Worm (Caenorhabditis elegans) whole organism, midembryonic: ENCODE data around the gene lpd-9.

Source experiments
- cog-1 ChIP-seq: sonication (generic microtip); optimal IDR thresholded peaks from 2 replicates; lab custom pipeline; 2016; ENCODE audit warnings: missing genetic modification characterization, missing compliant biosample characterization
- flt-1 ChIP-seq: fragments of 200-800 bp; sonication (Bioruptor generic); IDR thresholded peaks from 2 replicates; pipeline ENCODE4 v1.3.6; 2022; ENCODE audit warnings: missing genetic modification characterization, missing compliant biosample characterization
- tab-1 ChIP-seq: fragments of 200-800 bp; sonication (Bioruptor generic); IDR thresholded peaks from 2 replicates; pipeline ENCODE4 v1.3.6; 2022; ENCODE audit warnings: missing genetic modification characterization, missing compliant biosample characterization
- ztf-23 ChIP-seq: fragments of 200-800 bp; sonication (Bioruptor generic); IDR thresholded peaks from 2 replicates; pipeline ENCODE4 v1.3.6; 2022; ENCODE audit warnings: missing genetic modification reagents, missing genetic modification characterization, missing compliant biosample characterization
- ztf-29 ChIP-seq: fragments of 200-800 bp; sonication (Bioruptor generic); IDR thresholded peaks from 2 replicates; pipeline ENCODE4 v1.3.6; 2022; ENCODE audit warnings: missing genetic modification reagents, missing genetic modification characterization, missing compliant biosample characterization

- TF ChIP-seq ztf-29 (no peak), tab-1 (GFP tag; lab: Robert Waterston, UW) (no peak), cog-1 (tag; lab: Kevin White, UChicago) (no peak), ztf-23 (GFP tag; lab: Robert Waterston, UW) (no peak), flt-1 (GFP tag; lab: Robert Waterston, UW) (no peak)
Measured at ce11 chrV:10564830-10565365, 14.2 kb upstream of the lpd-9 start, which contains the start of gene cat-4.
